Worm (Caenorhabditis elegans) whole organism, L4 larva: Measurements from ENCODE around the gene clec-66.

Experiments used
- D1046.2 ChIP-seq: fragments of 200-800 bp; sonication (Bioruptor generic); IDR thresholded peaks from 2 replicates; pipeline ENCODE4 v1.3.6; 2022; ENCODE audit warnings: missing genetic modification characterization, missing compliant biosample characterization
- T20F7.1 ChIP-seq: fragments of 200-800 bp; sonication (Bioruptor generic); optimal IDR thresholded peaks from 2 replicates; lab custom pipeline; 2018; ENCODE audit warnings: mild to moderate bottlenecking, missing genetic modification characterization, missing compliant biosample characterization
- aha-1 ChIP-seq: fragments of 150-350 bp; peaks from one replicate; lab custom pipeline; 2014; ENCODE audit warnings: missing biosample characterization, missing genetic modification characterization
- aly-2 ChIP-seq: sonication (generic microtip); optimal IDR thresholded peaks from 2 replicates; lab custom pipeline; 2018; ENCODE audit warnings: missing biosample characterization, missing genetic modification characterization
- ama-1 ChIP-seq: fragments of 150-350 bp; optimal IDR thresholded peaks from 2 replicates; lab custom pipeline; 2014; ENCODE audit warnings: inconsistent platforms, mixed read lengths
- ceh-82 ChIP-seq: sonication (generic microtip); optimal IDR thresholded peaks from 2 replicates; lab custom pipeline; 2017; ENCODE audit warnings: missing biosample characterization, missing genetic modification characterization
- daf-16 ChIP-seq, 3 experiments: sonication (generic microtip); optimal IDR thresholded peaks; 2 replicates each; lab custom pipeline; 2016 to 2017; ENCODE audit warnings: missing genetic modification characterization in 3 of 3, missing genetic modification reagents in 3 of 3, mild to moderate bottlenecking in 2 of 3, missing compliant biosample characterization in 2 of 3, missing biosample characterization in 1 of 3, moderate library complexity in 1 of 3
- egl-27 ChIP-seq: sonication (generic microtip); optimal IDR thresholded peaks from 3 replicates; lab custom pipeline; 2017; ENCODE audit warnings: missing biosample characterization, missing genetic modification reagents, missing genetic modification characterization
- lin-29 ChIP-seq: fragments of 200-800 bp; sonication (Bioruptor generic); IDR thresholded peaks from 2 replicates; pipeline ENCODE4 v1.3.6; 2022; ENCODE audit warnings: missing genetic modification reagents, missing genetic modification characterization, missing compliant biosample characterization
- nhr-28 ChIP-seq: fragments of 150-350 bp; optimal IDR thresholded peaks from 2 replicates; lab custom pipeline; 2014; ENCODE audit warnings: missing biosample characterization, missing genetic modification characterization
- pha-4 ChIP-seq, 2 experiments: fragments of 150-350 bp in 1 of 2; fragments of 200-800 bp in 1 of 2; sonication (Bioruptor generic) in 1 of 2; IDR thresholded peaks in 1 of 2; optimal IDR thresholded peaks in 1 of 2; 2 replicates each; pipeline versions ENCODE4 v1.3.6 to Lab custom; 2014 to 2022; ENCODE audit warnings: missing genetic modification characterization in 2 of 2, missing genetic modification reagents in 2 of 2, missing biosample characterization in 1 of 2, missing compliant biosample characterization in 1 of 2
- unc-39 ChIP-seq: sonication (generic microtip); optimal IDR thresholded peaks from 2 replicates; lab custom pipeline; 2017; ENCODE audit warnings: missing biosample characterization, missing genetic modification characterization
- ztf-11 ChIP-seq: fragments of 150-350 bp; optimal IDR thresholded peaks from 2 replicates; lab custom pipeline; 2014; ENCODE audit warnings: missing biosample characterization, missing genetic modification characterization

DNA sequence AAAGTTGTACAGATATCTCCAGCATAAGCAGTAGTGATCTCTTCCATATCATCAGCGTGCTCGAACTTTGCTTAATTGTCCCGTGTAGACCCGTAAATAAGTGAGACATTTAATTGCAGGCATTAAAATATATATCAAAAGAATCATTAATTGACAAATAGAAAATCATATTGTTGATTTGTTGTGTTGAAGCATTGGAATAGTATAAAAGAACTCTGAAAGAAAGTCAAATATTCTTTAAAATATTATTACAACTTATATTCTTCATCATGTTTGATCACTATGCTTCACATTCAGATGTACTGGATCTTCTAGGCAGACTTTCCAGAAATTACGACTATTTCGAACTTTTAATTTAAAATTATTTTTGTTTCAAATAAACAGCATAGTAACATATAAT is 21.4 kb downstream of the clec-66 start, which contains the start of gene F58G1.8:
- TF ChIP-seq ceh-82 (tag; lab: Kevin White, UChicago) (no peak), daf-16 (GFP tag; optimal IDR thresholded peaks at IDR 0.05; lab: Kevin White, UChicago) (no peak), daf-16 (tag; optimal IDR thresholded peaks at IDR 0.05; lab: Kevin White, UChicago) (no peak), lin-29 (no peak), nhr-28 (no peak), D1046.2 (no peak), aly-2 (tag; lab: Kevin White, UChicago) (no peak), egl-27 (tag; lab: Kevin White, UChicago) (no peak), T20F7.1 (no peak), ama-1 (lab: Kevin White, UChicago) (no peak), pha-4 (GFP tag; IDR thresholded peaks at IDR 0.05; lab: Robert Waterston, UW) (no peak), pha-4 (tag; optimal IDR thresholded peaks at IDR 0.05; lab: Kevin White, UChicago) (no peak), aha-1 (tag; lab: Kevin White, UChicago) (no peak), unc-39 (no peak), ztf-11 (tag; lab: Kevin White, UChicago) (no peak)
